Worm (Caenorhabditis elegans): ENCODE data around the gene sre-10.

ce11 chrV:7142661-7143060 is 10.3 kb downstream of the sre-10 start:
- TF ChIP-seq him-1 (tag; optimal IDR thresholded peaks at IDR 0.05) (no peak), dao-5 (tag; optimal IDR thresholded peaks at IDR 0.05) (no peak), W03F9.2 (tag; optimal IDR thresholded peaks at IDR 0.05) (no peak)

Data from whole organism, L4/young adult.